Worm (Caenorhabditis elegans) whole organism, L4 larva: ENCODE results near the gene Y47D7A.13.
"Not testable (repeated sequence)": the region's sequence is repeated elsewhere in the genome, so short reads cannot be mapped to it uniquely, and the experiment has no call there.

Source experiments
- F10B5.3 ChIP-seq: sonication (generic microtip); optimal IDR thresholded peaks from 2 replicates; lab custom pipeline; 2016; ENCODE audit warnings: mild to moderate bottlenecking, missing genetic modification characterization, missing compliant biosample characterization
- Y5F2A.4 ChIP-seq: fragments of 200-800 bp; sonication (Bioruptor generic); optimal IDR thresholded peaks from 2 replicates; lab custom pipeline; 2018; ENCODE audit warnings: mild to moderate bottlenecking, missing genetic modification characterization, missing compliant biosample characterization
- Y75B8A.6 ChIP-seq: fragments of 200-800 bp; sonication (Bioruptor generic); IDR thresholded peaks from 2 replicates; pipeline ENCODE4 v1.3.6; 2022; ENCODE audit warnings: missing genetic modification reagents, missing genetic modification characterization, missing compliant biosample characterization
- ZK546.5 ChIP-seq, 2 experiments: sonication (generic microtip); optimal IDR thresholded peaks; 2 replicates each; lab custom pipeline; 2017; ENCODE audit warnings: missing biosample characterization in 2 of 2, missing genetic modification characterization in 2 of 2
- aha-1 ChIP-seq: fragments of 150-350 bp; peaks from one replicate; lab custom pipeline; 2014; ENCODE audit warnings: missing biosample characterization, missing genetic modification characterization
- arid-1 ChIP-seq: fragments of 200-800 bp; sonication (Bioruptor generic); conservative IDR thresholded peaks from 2 replicates; pipeline ENCODE4 v1.3.6; 2022; ENCODE audit warnings: missing genetic modification reagents, missing genetic modification characterization, missing compliant biosample characterization
- ceh-28 ChIP-seq: fragments of 150-350 bp; optimal IDR thresholded peaks from 2 replicates; lab custom pipeline; 2014; ENCODE audit warnings: missing biosample characterization, missing genetic modification reagents, missing genetic modification characterization
- cey-2 ChIP-seq: sonication (generic microtip); optimal IDR thresholded peaks from 3 replicates; lab custom pipeline; 2017; ENCODE audit warnings: missing genetic modification characterization, mild to moderate bottlenecking, missing compliant biosample characterization, antibody characterized with exemption, borderline replicate concordance; ENCODE audit not compliant: insufficient read depth
- ctbp-1 ChIP-seq: fragments of 200-800 bp; sonication (Bioruptor generic); IDR thresholded peaks from 2 replicates; pipeline ENCODE4 v1.3.6; 2022; ENCODE audit warnings: missing genetic modification reagents, missing genetic modification characterization, missing compliant biosample characterization
- daf-12 ChIP-seq: fragments of 150-350 bp; optimal IDR thresholded peaks from 2 replicates; lab custom pipeline; 2014; ENCODE audit warnings: missing biosample characterization, missing genetic modification reagents, missing genetic modification characterization
- daf-19 ChIP-seq: fragments of 200-800 bp; sonication (Bioruptor generic); conservative IDR thresholded peaks from 2 replicates; pipeline ENCODE4 v1.3.6; 2022; ENCODE audit warnings: missing genetic modification characterization, missing compliant biosample characterization
- daf-8 ChIP-seq: fragments of 200-800 bp; sonication (Bioruptor generic); IDR thresholded peaks from 2 replicates; pipeline ENCODE4 v1.3.6; 2022; ENCODE audit warnings: missing genetic modification characterization, missing compliant biosample characterization
- dmd-8 ChIP-seq: fragments of 200-800 bp; sonication (Bioruptor generic); IDR thresholded peaks from 2 replicates; pipeline ENCODE4 v1.3.6; 2022; ENCODE audit warnings: missing genetic modification characterization, missing compliant biosample characterization
- dmd-9 ChIP-seq: fragments of 200-800 bp; sonication (Bioruptor generic); IDR thresholded peaks from 2 replicates; pipeline ENCODE4 v1.3.6; 2022; ENCODE audit warnings: missing genetic modification reagents, missing genetic modification characterization, missing compliant biosample characterization
- mdl-1 ChIP-seq, 2 experiments: fragments of 150-350 bp in 1 of 2; sonication (generic microtip) in 1 of 2; optimal IDR thresholded peaks; 2 replicates each; lab custom pipeline; 2014 to 2017; ENCODE audit warnings: missing biosample characterization in 2 of 2, missing genetic modification characterization in 2 of 2
- nhr-102 ChIP-seq: sonication (generic microtip); optimal IDR thresholded peaks from 2 replicates; lab custom pipeline; 2016; ENCODE audit warnings: mild to moderate bottlenecking, missing genetic modification characterization, moderate library complexity, missing compliant biosample characterization
- nhr-237 ChIP-seq: sonication (generic microtip); optimal IDR thresholded peaks from 2 replicates; lab custom pipeline; 2017; ENCODE audit warnings: missing biosample characterization, missing genetic modification characterization
- nhr-25 ChIP-seq: sonication (generic microtip); optimal IDR thresholded peaks from 2 replicates; lab custom pipeline; 2017; ENCODE audit warnings: missing genetic modification characterization, mild to moderate bottlenecking, missing compliant biosample characterization, antibody characterized with exemption, moderate library complexity, borderline replicate concordance; ENCODE audit not compliant: insufficient read depth
- pqm-1 ChIP-seq: sonication (generic microtip); optimal IDR thresholded peaks from 2 replicates; lab custom pipeline; 2017; ENCODE audit warnings: missing biosample characterization, missing genetic modification characterization
- rbr-2 ChIP-seq: sonication (generic microtip); optimal IDR thresholded peaks from 2 replicates; lab custom pipeline; 2016; ENCODE audit warnings: missing genotype, missing genetic modification characterization, missing compliant biosample characterization
- set-16 ChIP-seq: fragments of 200-800 bp; sonication (Bioruptor generic); IDR thresholded peaks from 2 replicates; pipeline ENCODE4 v1.3.6; 2022; ENCODE audit warnings: missing genetic modification reagents, missing genetic modification characterization, missing compliant biosample characterization
- snpc-4 ChIP-seq: fragments of 150-350 bp; optimal IDR thresholded peaks from 2 replicates; lab custom pipeline; 2014; ENCODE audit warnings: missing biosample characterization, missing genetic modification characterization
- spr-1 ChIP-seq: sonication (generic microtip); optimal IDR thresholded peaks from 2 replicates; lab custom pipeline; 2016; ENCODE audit warnings: mild to moderate bottlenecking, missing genetic modification characterization, missing compliant biosample characterization
- unc-130 ChIP-seq: sonication (generic microtip); optimal IDR thresholded peaks from 2 replicates; lab custom pipeline; 2016; ENCODE audit warnings: missing genetic modification reagents, missing genetic modification characterization, missing compliant biosample characterization
- unc-62 ChIP-seq, 3 experiments: fragments of 150-350 bp in 1 of 3; sonication (generic microtip); optimal IDR thresholded peaks in 2 of 3; peaks in 1 of 3; 1 replicate in 1 of 3; 2 replicates in 2 of 3; lab custom pipeline; 2014 to 2017; ENCODE audit warnings: missing biosample characterization in 3 of 3, missing genetic modification characterization in 3 of 3, missing genetic modification reagents in 3 of 3, missing genotype in 1 of 3
- zfp-2 ChIP-seq: sonication (generic microtip); optimal IDR thresholded peaks from 2 replicates; lab custom pipeline; 2016; ENCODE audit warnings: mild to moderate bottlenecking, missing genetic modification characterization, missing compliant biosample characterization
- zfp-3 ChIP-seq: fragments of 200-800 bp; sonication (Bioruptor generic); conservative IDR thresholded peaks from 2 replicates; pipeline ENCODE4 v1.3.6; 2022; ENCODE audit warnings: missing genetic modification reagents, missing genetic modification characterization, missing compliant biosample characterization
- zip-2 ChIP-seq: fragments of 150-350 bp; optimal IDR thresholded peaks from 2 replicates; lab custom pipeline; 2014; ENCODE audit warnings: missing biosample characterization, missing genetic modification characterization

The Y47D7A.13 gene

ce11 chrV:4437215-4437614 lies 1.5 kb upstream of the Y47D7A.13 start:
- TF ChIP-seq rbr-2 (tag; lab: Kevin White, UChicago), result no peak
- TF ChIP-seq daf-12 (tag; lab: Kevin White, UChicago), result no peak
- TF ChIP-seq unc-62 (GFP tag; optimal IDR thresholded peaks at IDR 0.05 in 1 of 2; lab: Kevin White, UChicago), result peak in 1 of 2 experiments; percentile 84
- TF ChIP-seq unc-62 (tag; optimal IDR thresholded peaks at IDR 0.05; lab: Kevin White, UChicago), result no peak
- no peak for TF ChIP-seq zfp-3
- TF ChIP-seq zip-2 (tag; lab: Kevin White, UChicago), result no peak

- TF ChIP-seq set-16 (GFP tag; lab: Robert Waterston, UW) (peak; percentile 96), snpc-4 (tag; lab: Kevin White, UChicago) (no peak), dmd-8 (GFP tag; lab: Robert Waterston, UW) (0 out of 2 replicates have a peak, but pooled peaks have one; percentile 45), aha-1 (tag; lab: Kevin White, UChicago) (peak; percentile 82)
These were observed 2.9 kb downstream of the Y47D7A.13 start, which contains the start of gene Y47D7A.15 for ce11 chrV:4432783-4433237. Gene Y47D7A.15 (minus strand): TSS chrV:4433187.

ce11 chrV:4432196-4432595 lies 3.5 kb downstream of the Y47D7A.13 start:
- peak; percentile 46; the same call in 1 of the 2 replicates for TF ChIP-seq set-16 (GFP tag; lab: Robert Waterston, UW)
- peak in 1 of 2 experiments; percentile 22 for TF ChIP-seq unc-62 (GFP tag; optimal IDR thresholded peaks at IDR 0.05 in 1 of 2; lab: Kevin White, UChicago)
- not testable (repeated sequence) for TF ChIP-seq unc-62 (tag; optimal IDR thresholded peaks at IDR 0.05; lab: Kevin White, UChicago)

- TF ChIP-seq ZK546.5 (tag; optimal IDR thresholded peaks at IDR 0.05; lab: Kevin White, UChicago), result no peak
- no peak for TF ChIP-seq ceh-28
- TF ChIP-seq dmd-8 (GFP tag; lab: Robert Waterston, UW), result no peak
- no peak for TF ChIP-seq F10B5.3 (tag; lab: Kevin White, UChicago)
- TF ChIP-seq dmd-9 (GFP tag; lab: Robert Waterston, UW), result no peak
- TF ChIP-seq arid-1 (GFP tag; lab: Robert Waterston, UW), result no peak
These were observed 6.2 kb downstream of the Y47D7A.13 start, which contains the start of gene Y47D7A.12 for ce11 chrV:4429576-4429975. Gene Y47D7A.12 (minus strand): TSS chrV:4429676.

ce11 chrV:4428202-4428601 lies 7.5 kb downstream of the Y47D7A.13 start, which contains the start of gene Y47D7A.11:
Gene Y47D7A.11 (minus strand): TSS chrV:4428302.
- TF ChIP-seq daf-8 (no peak), unc-62 (GFP tag; optimal IDR thresholded peaks at IDR 0.05 in 1 of 2; lab: Kevin White, UChicago) (peak in 1 of 2 experiments; percentile 28), unc-62 (tag; optimal IDR thresholded peaks at IDR 0.05; lab: Kevin White, UChicago) (no peak)
- TF ChIP-seq, all 104 proteins: peak for 1

ce11 chrV:4423860-4424401 lies 11.8 kb downstream of the Y47D7A.13 start, which contains the start of the genes Y47D7A.9 and Y47D7A.19:
Gene Y47D7A.9 (minus strand): TSS chrV:4423960.
Gene Y47D7A.19 (plus strand): TSS chrV:4424351.
- TF ChIP-seq ctbp-1 (no peak), unc-130 (GFP tag; lab: Kevin White, UChicago) (no peak), spr-1 (no peak), nhr-102 (no peak)
- TF ChIP-seq, all 104 proteins: peak for 0

- TF ChIP-seq set-16 (GFP tag; lab: Robert Waterston, UW) (peak; percentile 63; the same call in 1 of the 2 replicates), Y5F2A.4 (GFP tag; lab: Kevin White, UChicago) (no peak)
These were observed 12.6 kb downstream of the Y47D7A.13 start for ce11 chrV:4423087-4423486.

ce11 chrV:4422127-4422526 lies 13.6 kb downstream of the Y47D7A.13 start, which contains the start of gene skr-7:
Gene skr-7 (plus strand): TSS chrV:4422427.
- TF ChIP-seq ctbp-1, result no peak
- no peak for TF ChIP-seq nhr-237 (tag; lab: Kevin White, UChicago)
- TF ChIP-seq arid-1 (GFP tag; lab: Robert Waterston, UW), result no peak
- TF ChIP-seq daf-12 (tag; lab: Kevin White, UChicago), result no peak
- TF ChIP-seq nhr-25 (tag; lab: Kevin White, UChicago), result no peak
- TF ChIP-seq Y75B8A.6, result no peak
- no peak for TF ChIP-seq daf-19 (GFP tag; lab: Robert Waterston, UW)
- no peak for TF ChIP-seq pqm-1 (tag; lab: Kevin White, UChicago)
- TF ChIP-seq zfp-3, result no peak
- TF ChIP-seq mdl-1 (tag; optimal IDR thresholded peaks at IDR 0.05; lab: Kevin White, UChicago), result no peak
- TF ChIP-seq cey-2, result no peak
- no peak for TF ChIP-seq zfp-2
- no peak for TF ChIP-seq aha-1 (tag; lab: Kevin White, UChicago)
